Worm (Caenorhabditis elegans): ENCODE measurements around the gene czw-1.

DNA sequence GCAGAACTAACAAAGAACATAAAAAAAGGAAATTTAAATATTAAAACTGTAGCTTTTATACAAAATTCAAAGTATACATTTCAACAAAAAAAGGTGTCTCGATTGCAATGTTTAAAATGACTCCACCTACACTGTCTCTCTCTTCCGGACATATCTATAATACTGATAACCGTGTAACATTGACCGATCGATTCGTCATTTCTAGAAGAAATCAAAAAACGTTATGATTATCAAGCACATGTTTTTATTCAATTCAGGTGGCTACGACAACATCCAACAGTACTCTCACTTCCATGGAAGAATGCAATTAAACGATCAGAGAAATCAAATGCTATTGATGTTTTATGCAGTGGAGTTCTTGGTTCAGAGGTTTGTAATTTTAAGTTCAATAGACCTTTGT lies 48.1 kb downstream of the czw-1 start:
- TF ChIP-seq M03D4.4 (tag; optimal IDR thresholded peaks at IDR 0.05) (no peak), unc-120 (tag; optimal IDR thresholded peaks at IDR 0.05; ENCODE audit: poor library complexity, severe bottlenecking) (no peak), mep-1 (tag; optimal IDR thresholded peaks at IDR 0.05) (no peak), lsy-2 (tag; optimal IDR thresholded peaks at IDR 0.05) (no peak), ces-1 (GFP tag; optimal IDR thresholded peaks at IDR 0.05) (no peak), elt-1 (tag; optimal IDR thresholded peaks at IDR 0.05; ENCODE audit: borderline replicate concordance, insufficient read depth) (no peak), sem-2 (GFP tag; optimal IDR thresholded peaks at IDR 0.05) (no peak), snpc-4 (tag; optimal IDR thresholded peaks at IDR 0.05) (no peak), unc-39 (tag; optimal IDR thresholded peaks at IDR 0.05) (no peak), blmp-1 (tag; optimal IDR thresholded peaks at IDR 0.05) (no peak), ceh-43 (GFP tag; optimal IDR thresholded peaks at IDR 0.05) (no peak)
